Worm (Caenorhabditis elegans) whole organism, L1 larva: ENCODE measurements around the gene T06D8.9.

Experiments
- alr-1 ChIP-seq: fragments of 200-800 bp; sonication (Bioruptor generic); optimal IDR thresholded peaks from 2 replicates; lab custom pipeline; 2018; ENCODE audit warnings: borderline replicate concordance, mild to moderate bottlenecking, missing genetic modification characterization, missing compliant biosample characterization
- aly-2 ChIP-seq: fragments of 150-350 bp; optimal IDR thresholded peaks from 2 replicates; lab custom pipeline; 2014; ENCODE audit warnings: missing biosample characterization, missing genetic modification characterization
- ceh-82 ChIP-seq, 3 experiments: fragments of 150-350 bp in 1 of 3; sonication (generic microtip) in 2 of 3; optimal IDR thresholded peaks; 2 replicates each; lab custom pipeline; 2014 to 2017; ENCODE audit warnings: missing biosample characterization in 3 of 3, missing genetic modification characterization in 3 of 3
- nhr-20 ChIP-seq: sonication (generic microtip); optimal IDR thresholded peaks from 2 replicates; lab custom pipeline; 2016; ENCODE audit warnings: mild to moderate bottlenecking, missing genetic modification characterization, missing compliant biosample characterization
- nhr-77 ChIP-seq: fragments of 150-350 bp; optimal IDR thresholded peaks from 2 replicates; lab custom pipeline; 2014; ENCODE audit warnings: missing biosample characterization, missing genetic modification characterization
- pag-3 ChIP-seq: sonication (generic microtip); optimal IDR thresholded peaks from 2 replicates; lab custom pipeline; 2017; ENCODE audit warnings: missing genetic modification characterization, mild to moderate bottlenecking, missing compliant biosample characterization, antibody characterized with exemption, borderline replicate concordance; ENCODE audit not compliant: insufficient read depth

ce11 chrII:11242918-11243317, 3.5 kb downstream of the T06D8.9 start:
- TF ChIP-seq nhr-77 (tag; lab: Kevin White, UChicago) (no peak), pag-3 (no peak), alr-1 (no peak), aly-2 (tag; lab: Kevin White, UChicago) (no peak), ceh-82 (tag; optimal IDR thresholded peaks at IDR 0.05; lab: Kevin White, UChicago) (no peak), nhr-20 (no peak)
